Worm (Caenorhabditis elegans) whole organism, young adult: ENCODE results near the gene acaa-2.
"Not testable (repeated sequence)": the region's sequence is repeated elsewhere in the genome, so short reads cannot be mapped to it uniquely, and the experiment has no call there.

Source experiments
- C06A6.2 ChIP-seq: fragments of 200-800 bp; sonication (Bioruptor generic); conservative IDR thresholded peaks from 2 replicates; pipeline ENCODE4 v1.3.6; 2022; ENCODE audit warnings: missing genetic modification characterization, missing compliant biosample characterization
- C17E4.6 ChIP-seq: fragments of 200-800 bp; sonication (Bioruptor generic); IDR thresholded peaks from 2 replicates; pipeline ENCODE4 v1.3.6; 2022; ENCODE audit warnings: missing genetic modification reagents, missing genetic modification characterization, missing compliant biosample characterization
- D2030.7 ChIP-seq: fragments of 200-800 bp; sonication (Bioruptor generic); IDR thresholded peaks from 2 replicates; pipeline ENCODE4 v1.3.6; 2022; ENCODE audit warnings: missing genetic modification reagents, missing genetic modification characterization, missing compliant biosample characterization
- F33H1.4 ChIP-seq: fragments of 200-800 bp; sonication (Bioruptor generic); IDR thresholded peaks from 2 replicates; pipeline ENCODE4 v1.3.6; 2022; ENCODE audit warnings: missing genetic modification reagents, missing genetic modification characterization, missing compliant biosample characterization
- F39B2.1 ChIP-seq: fragments of 200-800 bp; sonication (Bioruptor generic); IDR thresholded peaks from 2 replicates; pipeline ENCODE4 v1.3.6; 2022; ENCODE audit warnings: missing genetic modification reagents, missing genetic modification characterization, missing compliant biosample characterization
- T26A5.8 ChIP-seq: sonication (generic microtip); optimal IDR thresholded peaks from 2 replicates; lab custom pipeline; 2016; ENCODE audit warnings: missing genetic modification characterization, missing compliant biosample characterization
- Y53F4B.3 ChIP-seq: fragments of 200-800 bp; sonication (Bioruptor generic); IDR thresholded peaks from 2 replicates; pipeline ENCODE4 v1.3.6; 2022; ENCODE audit warnings: missing genetic modification reagents, missing genetic modification characterization, missing compliant biosample characterization
- Y53G8AR.9 ChIP-seq: fragments of 200-800 bp; sonication (Bioruptor generic); conservative IDR thresholded peaks from 2 replicates; pipeline ENCODE4 v1.3.6; 2022; ENCODE audit warnings: missing genetic modification reagents, missing genetic modification characterization, missing compliant biosample characterization
- Y95B8A.8 ChIP-seq: fragments of 200-800 bp; sonication (Bioruptor generic); IDR thresholded peaks from 2 replicates; pipeline ENCODE4 v1.3.6; 2022; ENCODE audit warnings: missing genetic modification reagents, missing genetic modification characterization, missing compliant biosample characterization
- attf-6 ChIP-seq: fragments of 200-800 bp; sonication (Bioruptor generic); IDR thresholded peaks from 2 replicates; pipeline ENCODE4 v1.3.6; 2022; ENCODE audit warnings: missing genetic modification reagents, missing genetic modification characterization, missing compliant biosample characterization
- bed-2 ChIP-seq: fragments of 200-800 bp; sonication (Bioruptor generic); IDR thresholded peaks from 2 replicates; pipeline ENCODE4 v1.3.6; 2022; ENCODE audit warnings: missing genetic modification reagents, missing genetic modification characterization, missing compliant biosample characterization
- cebp-1 ChIP-seq, 2 experiments: fragments of 200-800 bp in 1 of 2; sonication (Bioruptor generic) in 1 of 2; sonication (generic microtip) in 1 of 2; IDR thresholded peaks in 1 of 2; optimal IDR thresholded peaks in 1 of 2; 2 replicates each; pipeline versions ENCODE4 v1.3.6 to Lab custom; 2017 to 2022; ENCODE audit warnings: missing compliant biosample characterization in 2 of 2, missing genetic modification characterization in 2 of 2, mild to moderate bottlenecking in 1 of 2, missing genetic modification reagents in 1 of 2, moderate library complexity in 1 of 2
- dox-1 ChIP-seq: fragments of 200-800 bp; sonication (Bioruptor generic); IDR thresholded peaks from 2 replicates; pipeline ENCODE4 v1.3.6; 2022; ENCODE audit warnings: missing genetic modification reagents, missing genetic modification characterization, missing compliant biosample characterization
- dpff-1 ChIP-seq: sonication (generic microtip); optimal IDR thresholded peaks from 2 replicates; lab custom pipeline; 2017; ENCODE audit warnings: mild to moderate bottlenecking, missing genetic modification characterization, missing compliant biosample characterization
- dpl-1 ChIP-seq: fragments of 150-350 bp; optimal IDR thresholded peaks from 2 replicates; lab custom pipeline; 2014; ENCODE audit warnings: missing biosample characterization, missing genetic modification reagents, missing genetic modification characterization
- efl-1 ChIP-seq: fragments of 150-350 bp; optimal IDR thresholded peaks from 2 replicates; lab custom pipeline; 2014; ENCODE audit warnings: missing biosample characterization, missing genetic modification reagents, missing genetic modification characterization
- fkh-3 ChIP-seq: sonication (generic microtip); optimal IDR thresholded peaks from 2 replicates; lab custom pipeline; 2016; ENCODE audit warnings: mild to moderate bottlenecking, missing genetic modification characterization, missing compliant biosample characterization
- him-1 ChIP-seq: sonication (generic microtip); optimal IDR thresholded peaks from 2 replicates; lab custom pipeline; 2016; ENCODE audit warnings: missing genotype, missing genetic modification reagents, missing genetic modification characterization, missing compliant biosample characterization
- hmg-1.2 ChIP-seq: fragments of 200-800 bp; sonication (Bioruptor generic); IDR thresholded peaks from 2 replicates; pipeline ENCODE4 v1.3.6; 2022; ENCODE audit warnings: missing genetic modification reagents, missing genetic modification characterization, missing compliant biosample characterization
- hsf-1 ChIP-seq: fragments of 200-800 bp; sonication (Bioruptor generic); IDR thresholded peaks from 2 replicates; pipeline ENCODE4 v1.3.6; 2022; ENCODE audit warnings: missing genetic modification reagents, missing genetic modification characterization, missing compliant biosample characterization
- let-526 ChIP-seq: fragments of 200-800 bp; sonication (Bioruptor generic); IDR thresholded peaks from 2 replicates; pipeline ENCODE4 v1.3.6; 2022; ENCODE audit warnings: missing genetic modification reagents, missing genetic modification characterization, missing compliant biosample characterization
- lin-26 ChIP-seq: fragments of 200-800 bp; sonication (Bioruptor generic); IDR thresholded peaks from 2 replicates; pipeline ENCODE4 v1.3.6; 2022; ENCODE audit warnings: missing genetic modification reagents, missing genetic modification characterization, missing compliant biosample characterization
- mes-4 ChIP-seq: sonication (generic microtip); optimal IDR thresholded peaks from 2 replicates; lab custom pipeline; 2016; ENCODE audit warnings: missing genotype, missing genetic modification characterization, missing compliant biosample characterization
- nfya-2 ChIP-seq: fragments of 200-800 bp; sonication (Bioruptor generic); IDR thresholded peaks from 2 replicates; pipeline ENCODE4 v1.3.6; 2022; ENCODE audit warnings: missing genetic modification reagents, missing genetic modification characterization, missing compliant biosample characterization
- nfyb-1 ChIP-seq: fragments of 200-800 bp; sonication (Bioruptor generic); IDR thresholded peaks from 2 replicates; pipeline ENCODE4 v1.3.6; 2022; ENCODE audit warnings: missing genetic modification reagents, missing genetic modification characterization, missing compliant biosample characterization
- nhr-27 ChIP-seq: fragments of 200-800 bp; sonication (Bioruptor generic); optimal IDR thresholded peaks from 2 replicates; lab custom pipeline; 2018; ENCODE audit warnings: mild to moderate bottlenecking, missing genetic modification characterization, moderate library complexity, missing compliant biosample characterization
- nhr-80 ChIP-seq: sonication (generic microtip); optimal IDR thresholded peaks from 2 replicates; lab custom pipeline; 2016; ENCODE audit warnings: missing genetic modification characterization, missing compliant biosample characterization
- pbrm-1 ChIP-seq: fragments of 200-800 bp; sonication (Bioruptor generic); IDR thresholded peaks from 2 replicates; pipeline ENCODE4 v1.3.6; 2022; ENCODE audit warnings: missing genetic modification reagents, missing genetic modification characterization, missing compliant biosample characterization
- rcor-1 ChIP-seq: fragments of 200-800 bp; sonication (Bioruptor generic); IDR thresholded peaks from 2 replicates; pipeline ENCODE4 v1.3.6; 2022; ENCODE audit warnings: missing genetic modification reagents, missing genetic modification characterization, missing compliant biosample characterization
- repo-1 ChIP-seq: sonication (generic microtip); optimal IDR thresholded peaks from 2 replicates; lab custom pipeline; 2017; ENCODE audit warnings: mild to moderate bottlenecking, missing genetic modification characterization, missing compliant biosample characterization
- sdz-38 ChIP-seq: sonication (generic microtip); optimal IDR thresholded peaks from 2 replicates; lab custom pipeline; 2016; ENCODE audit warnings: missing genotype, missing genetic modification characterization, missing compliant biosample characterization
- snpc-1.3 ChIP-seq: sonication (generic microtip); optimal IDR thresholded peaks from 2 replicates; lab custom pipeline; 2017; ENCODE audit warnings: missing genetic modification characterization, mild to moderate bottlenecking, missing compliant biosample characterization, antibody characterized with exemption, moderate library complexity, missing genotype, missing genetic modification reagents; ENCODE audit not compliant: insufficient read depth
- snpc-4 ChIP-seq, 5 experiments: fragments of 150-350 bp in 1 of 5; sonication (generic microtip) in 4 of 5; optimal IDR thresholded peaks; 2 replicates each; lab custom pipeline; 2014 to 2018; ENCODE audit warnings: missing genetic modification characterization in 5 of 5, missing biosample characterization in 3 of 5, antibody characterized with exemption in 2 of 5, mild to moderate bottlenecking in 2 of 5, missing compliant biosample characterization in 2 of 5, missing genotype in 2 of 5, moderate library complexity in 2 of 5, missing genetic modification reagents in 1 of 5
- tbp1 ChIP-seq: fragments of 200-800 bp; sonication (Bioruptor generic); optimal IDR thresholded peaks from 2 replicates; lab custom pipeline; 2018; ENCODE audit warnings: mild to moderate bottlenecking, missing genetic modification characterization, missing compliant biosample characterization
- tlf-1 ChIP-seq: fragments of 200-800 bp; sonication (Bioruptor generic); optimal IDR thresholded peaks from 2 replicates; lab custom pipeline; 2018; ENCODE audit warnings: mild to moderate bottlenecking, missing genetic modification characterization, missing compliant biosample characterization
- zfh-2 ChIP-seq: fragments of 200-800 bp; sonication (Bioruptor generic); conservative IDR thresholded peaks from 2 replicates; pipeline ENCODE4 v1.3.6; 2022; ENCODE audit warnings: missing genetic modification reagents, missing genetic modification characterization, missing compliant biosample characterization
- ztf-25 ChIP-seq: fragments of 200-800 bp; sonication (Bioruptor generic); IDR thresholded peaks from 2 replicates; pipeline ENCODE4 v1.3.6; 2022; ENCODE audit warnings: missing genetic modification reagents, missing genetic modification characterization, missing compliant biosample characterization
- ztf-28 ChIP-seq: fragments of 200-800 bp; sonication (Bioruptor generic); IDR thresholded peaks from 2 replicates; pipeline ENCODE4 v1.3.6; 2022; ENCODE audit warnings: missing genetic modification reagents, missing genetic modification characterization, missing compliant biosample characterization

The acaa-2 gene

ce11 chrIII:13296289-13296874 is 48.4 kb upstream of the acaa-2 start, which contains the start of gene npp-18 (continued):
- peak; percentile 48 for TF ChIP-seq rcor-1 (GFP tag; lab: Robert Waterston, UW)
- peak; percentile 82 for TF ChIP-seq Y95B8A.8 (GFP tag; lab: Robert Waterston, UW)
- TF ChIP-seq snpc-4 (GFP tag; optimal IDR thresholded peaks at IDR 0.05; lab: Kevin White, UChicago); cebp-1 (tag; optimal IDR thresholded peaks at IDR 0.05; lab: Kevin White, UChicago): not testable (repeated sequence)
- TF ChIP-seq snpc-4 (tag; optimal IDR thresholded peaks at IDR 0.05; lab: Kevin White, UChicago) = peak in 1 of 4 experiments; percentile 8
- 0 out of 2 replicates have a peak, but pooled peaks have one; percentile 9 for TF ChIP-seq C17E4.6
- peak; percentile 55; the same call in 1 of the 2 replicates for TF ChIP-seq cebp-1 (GFP tag; IDR thresholded peaks at IDR 0.05; lab: Robert Waterston, UW)
- TF ChIP-seq bed-2 (GFP tag; lab: Robert Waterston, UW) = 0 out of 2 replicates have a peak, but pooled peaks have one; percentile 20
- 0 out of 2 replicates have a peak, but pooled peaks have one; percentile 5 for TF ChIP-seq hsf-1
- TF ChIP-seq pbrm-1 (GFP tag; lab: Robert Waterston, UW) = peak; percentile 84
- TF ChIP-seq dpl-1 (GFP tag; lab: Kevin White, UChicago) = peak; percentile 15
- TF ChIP-seq F33H1.4 (GFP tag; lab: Robert Waterston, UW) = peak; percentile 86
- TF ChIP-seq C06A6.2 = peak; percentile 99

ce11 chrIII:13298722-13299431 is 45.9 kb upstream of the acaa-2 start, which contains the start of gene pgm-2:
pgm-2 (plus strand) TSS chrIII:13299378.
- TF ChIP-seq Y53F4B.3 (GFP tag; lab: Robert Waterston, UW) (no peak), snpc-1.3 (tag; lab: Kevin White, UChicago) (peak; percentile 7), dpff-1 (tag; lab: Kevin White, UChicago) (peak; percentile 39), nfya-2 (0 out of 2 replicates have a peak, but pooled peaks have one; percentile 15), nfyb-1 (GFP tag; lab: Robert Waterston, UW) (0 out of 2 replicates have a peak, but pooled peaks have one; percentile 6), rcor-1 (GFP tag; lab: Robert Waterston, UW) (no peak), fkh-3 (tag; lab: Kevin White, UChicago) (no peak), cebp-1 (GFP tag; IDR thresholded peaks at IDR 0.05; lab: Robert Waterston, UW) (no peak), cebp-1 (tag; optimal IDR thresholded peaks at IDR 0.05; lab: Kevin White, UChicago) (peak; percentile 5), repo-1 (tag; lab: Kevin White, UChicago) (peak; percentile 58), tlf-1 (GFP tag; lab: Kevin White, UChicago) (peak; percentile 37), nhr-80 (tag; lab: Kevin White, UChicago) (peak; percentile 45)

ce11 chrIII:13301983-13302382 is 42.8 kb upstream of the acaa-2 start:
- TF ChIP-seq zfh-2 (GFP tag; lab: Robert Waterston, UW) = peak; percentile 69
- no peak for TF ChIP-seq ztf-28 (GFP tag; lab: Robert Waterston, UW)

- TF ChIP-seq efl-1 = peak; percentile 7
- TF ChIP-seq let-526 = no peak
- 0 out of 2 replicates have a peak, but pooled peaks have one; percentile 4 for TF ChIP-seq hmg-1.2 (GFP tag; lab: Robert Waterston, UW)
- no peak for TF ChIP-seq repo-1 (tag; lab: Kevin White, UChicago)
- no peak for TF ChIP-seq nfya-2
- 0 out of 2 replicates have a peak, but pooled peaks have one; percentile 43 for TF ChIP-seq D2030.7 (GFP tag; lab: Robert Waterston, UW)
- TF ChIP-seq him-1 (tag; lab: Kevin White, UChicago) = peak; percentile 14
- TF ChIP-seq nhr-27 = no peak
- TF ChIP-seq T26A5.8 = no peak
- peak; percentile 21; the same call in 1 of the 2 replicates for TF ChIP-seq lin-26
- no peak for TF ChIP-seq cebp-1 (GFP tag; IDR thresholded peaks at IDR 0.05; lab: Robert Waterston, UW)
- TF ChIP-seq cebp-1 (tag; optimal IDR thresholded peaks at IDR 0.05; lab: Kevin White, UChicago) = peak; percentile 6
- peak; percentile 9; the same call in 1 of the 2 replicates for TF ChIP-seq dox-1 (GFP tag; lab: Robert Waterston, UW)
- TF ChIP-seq sdz-38 = no peak
- no peak for TF ChIP-seq F39B2.1 (GFP tag; lab: Robert Waterston, UW)
- peak; percentile 53 for TF ChIP-seq attf-6 (GFP tag; lab: Robert Waterston, UW)
- TF ChIP-seq Y53G8AR.9 (GFP tag; lab: Robert Waterston, UW) = peak; percentile 67
- peak; percentile 13; the same call in 1 of the 2 replicates for TF ChIP-seq hsf-1
- peak; percentile 49 for TF ChIP-seq tlf-1 (GFP tag; lab: Kevin White, UChicago)
- TF ChIP-seq mes-4 (tag; lab: Kevin White, UChicago) = no peak
- 0 out of 2 replicates have a peak, but pooled peaks have one; percentile 23 for TF ChIP-seq ztf-25 (GFP tag; lab: Robert Waterston, UW)
- peak; percentile 48 for TF ChIP-seq snpc-1.3 (tag; lab: Kevin White, UChicago)
- peak; percentile 6 for TF ChIP-seq tbp1
Observed at ce11 chrIII:13302578-13302977, 42.2 kb upstream of the acaa-2 start.
